Fruit fly (Drosophila melanogaster) whole organism, embryonic: ENCODE measurements around the gene CG7296.

Source experiments
- Adf1 ChIP-seq: fragments of 200-800 bp; sonication (Bioruptor generic); IDR thresholded peaks from 2 replicates; pipeline ENCODE4 v1.3.6; 2022; ENCODE audit warnings: missing biosample characterization, missing genetic modification characterization
- CG10274 ChIP-seq: fragments of 200-800 bp; sonication (Bioruptor generic); optimal IDR thresholded peaks from 3 replicates; lab custom pipeline; 2017; ENCODE audit warnings: missing biosample characterization, mild to moderate bottlenecking, missing genetic modification characterization
- CG11085 ChIP-seq: fragments of 200-800 bp; sonication (Bioruptor generic); IDR thresholded peaks from 2 replicates; pipeline ENCODE4 v1.3.6; 2022; ENCODE audit warnings: missing biosample characterization, missing genetic modification characterization
- CG11560 ChIP-seq: fragments of 200-800 bp; sonication (Bioruptor generic); IDR thresholded peaks from 3 replicates; pipeline ENCODE4 v1.3.6; 2022; ENCODE audit warnings: missing biosample characterization, missing genetic modification characterization
- CG13775 ChIP-seq: fragments of 200-800 bp; sonication (Bioruptor generic); optimal IDR thresholded peaks from 3 replicates; lab custom pipeline; 2017; ENCODE audit warnings: missing biosample characterization, mild to moderate bottlenecking, missing genetic modification characterization
- CG13894 ChIP-seq: fragments of 200-800 bp; sonication (Bioruptor generic); optimal IDR thresholded peaks from 3 replicates; lab custom pipeline; 2018; ENCODE audit warnings: missing biosample characterization, mild to moderate bottlenecking, missing genetic modification characterization, moderate library complexity
- CG2202 ChIP-seq: fragments of 200-800 bp; sonication (Bioruptor generic); optimal IDR thresholded peaks from 2 replicates; lab custom pipeline; 2018; ENCODE audit warnings: missing biosample characterization, mild to moderate bottlenecking, missing genetic modification characterization
- CG3065 ChIP-seq: fragments of 200-800 bp; sonication (Bioruptor generic); optimal IDR thresholded peaks from 2 replicates; lab custom pipeline; 2016; ENCODE audit warnings: missing biosample characterization, missing genetic modification characterization
- CG34224 ChIP-seq: fragments of 200-800 bp; sonication (Bioruptor generic); IDR thresholded peaks from 3 replicates; pipeline ENCODE4 v1.3.6; 2022; ENCODE audit warnings: missing biosample characterization, missing genetic modification characterization; ENCODE audit not compliant: partially characterized antibody
- CG34422 ChIP-seq: fragments of 200-800 bp; sonication (Bioruptor generic); IDR thresholded peaks from 3 replicates; pipeline ENCODE4 v1.3.6; 2022; ENCODE audit warnings: missing biosample characterization, missing genetic modification characterization
- CG4282 ChIP-seq: fragments of 200-800 bp; sonication (Bioruptor generic); optimal IDR thresholded peaks from 2 replicates; lab custom pipeline; 2016; ENCODE audit warnings: missing biosample characterization, missing genetic modification characterization
- CG4404 ChIP-seq: fragments of 200-800 bp; sonication (Bioruptor generic); IDR thresholded peaks from 2 replicates; pipeline ENCODE4 v1.3.6; 2022; ENCODE audit warnings: missing biosample characterization, missing genetic modification characterization
- CG5953 ChIP-seq: fragments of 200-800 bp; sonication (Bioruptor generic); IDR thresholded peaks from 2 replicates; pipeline ENCODE4 v1.3.6; 2022; ENCODE audit warnings: missing biosample characterization, missing genetic modification characterization
- CG6791 ChIP-seq: fragments of 200-800 bp; sonication (Bioruptor generic); IDR thresholded peaks from 3 replicates; pipeline ENCODE4 v1.3.6; 2022; ENCODE audit warnings: missing biosample characterization, missing genetic modification characterization; ENCODE audit not compliant: partially characterized antibody
- CG7357 ChIP-seq: fragments of 200-800 bp; sonication (Bioruptor generic); IDR thresholded peaks from 3 replicates; pipeline ENCODE4 v1.3.6; 2022; ENCODE audit warnings: missing biosample characterization, missing genetic modification characterization
- CG7372 ChIP-seq: fragments of 200-800 bp; sonication (Bioruptor generic); IDR thresholded peaks from 2 replicates; pipeline ENCODE4 v1.3.6; 2022; ENCODE audit warnings: missing biosample characterization, missing genetic modification characterization
- CG8281 ChIP-seq: fragments of 200-800 bp; sonication (Bioruptor generic); optimal IDR thresholded peaks from 2 replicates; lab custom pipeline; 2018; ENCODE audit warnings: missing biosample characterization, mild to moderate bottlenecking, missing genetic modification characterization, moderate library complexity
- Chrac-16 ChIP-seq: fragments of 200-800 bp; sonication (Bioruptor generic); optimal IDR thresholded peaks from 3 replicates; lab custom pipeline; 2016; ENCODE audit warnings: missing biosample characterization, missing genetic modification characterization
- Dip2 ChIP-seq: fragments of 200-800 bp; sonication (Bioruptor generic); IDR thresholded peaks from 2 replicates; pipeline ENCODE4 v1.3.6; 2022; ENCODE audit warnings: missing biosample characterization, missing genetic modification characterization
- Dip3 ChIP-seq: fragments of 200-800 bp; sonication (Bioruptor generic); optimal IDR thresholded peaks from 3 replicates; lab custom pipeline; 2016; ENCODE audit warnings: missing biosample characterization, missing genetic modification characterization
- ERR ChIP-seq: fragments of 200-800 bp; sonication (Bioruptor generic); optimal IDR thresholded peaks from 2 replicates; lab custom pipeline; 2016; ENCODE audit warnings: missing biosample characterization, missing genetic modification characterization
- Eip74EF ChIP-seq, 2 experiments: fragments of 200-800 bp in 1 of 2; fragments of >200 bp in 1 of 2; sonication (Bioruptor generic) in 1 of 2; optimal IDR thresholded peaks; 2 replicates each; lab custom pipeline; 2017 to 2019; ENCODE audit warnings: missing biosample characterization in 2 of 2, missing genetic modification characterization in 2 of 2, mild to moderate bottlenecking in 1 of 2, moderate library complexity in 1 of 2
- GATAe ChIP-seq: fragments of 200-800 bp; sonication (Bioruptor generic); conservative IDR thresholded peaks from 2 replicates; pipeline ENCODE4 v1.3.6; 2022; ENCODE audit warnings: missing biosample characterization, missing genetic modification characterization
- Gsc ChIP-seq: fragments of 200-800 bp; sonication (Bioruptor generic); IDR thresholded peaks from 2 replicates; pipeline ENCODE4 v1.3.6; 2022; ENCODE audit warnings: missing biosample characterization, missing genetic modification characterization
- HLH4C ChIP-seq: fragments of 200-800 bp; sonication (Bioruptor generic); IDR thresholded peaks from 3 replicates; pipeline ENCODE4 v1.3.6; 2022; ENCODE audit warnings: missing biosample characterization, missing genetic modification characterization; ENCODE audit not compliant: partially characterized antibody
- Hey ChIP-seq: fragments of 200-800 bp; sonication (Bioruptor generic); optimal IDR thresholded peaks from 3 replicates; lab custom pipeline; 2018; ENCODE audit warnings: missing biosample characterization, mild to moderate bottlenecking, missing genetic modification characterization
- MESR4 ChIP-seq: fragments of 200-800 bp; sonication (Bioruptor generic); optimal IDR thresholded peaks from 2 replicates; lab custom pipeline; 2018; ENCODE audit warnings: missing biosample characterization, mild to moderate bottlenecking, missing genetic modification characterization, moderate library complexity
- ap ChIP-seq: fragments of 200-800 bp; sonication (Bioruptor generic); IDR thresholded peaks from 2 replicates; pipeline ENCODE4 v1.3.6; 2022; ENCODE audit warnings: missing biosample characterization, missing genetic modification characterization
- ato ChIP-seq: fragments of 200-800 bp; sonication (Bioruptor generic); IDR thresholded peaks from 2 replicates; pipeline ENCODE4 v1.3.6; 2022; ENCODE audit warnings: missing biosample characterization, missing genetic modification characterization; ENCODE audit not compliant: partially characterized antibody
- bsh ChIP-seq, 2 experiments: fragments of 200-800 bp; sonication (Bioruptor generic); optimal IDR thresholded peaks; 2 replicates each; lab custom pipeline; 2017 to 2018; ENCODE audit warnings: mild to moderate bottlenecking in 2 of 2, missing biosample characterization in 2 of 2, missing genetic modification characterization in 2 of 2, moderate library complexity in 1 of 2
- cato ChIP-seq: fragments of 200-800 bp; sonication (Bioruptor generic); optimal IDR thresholded peaks from 2 replicates; lab custom pipeline; 2016; ENCODE audit warnings: missing biosample characterization, missing genetic modification characterization, borderline replicate concordance
- chinmo ChIP-seq: fragments of 200-800 bp; sonication (Bioruptor generic); IDR thresholded peaks from 4 replicates; pipeline ENCODE4 v1.3.6; 2022; ENCODE audit warnings: missing biosample characterization, missing genetic modification characterization; ENCODE audit not compliant: partially characterized antibody
- dimm ChIP-seq: fragments of 200-800 bp; sonication (Bioruptor generic); IDR thresholded peaks from 2 replicates; pipeline ENCODE4 v1.3.6; 2022; ENCODE audit warnings: missing biosample characterization, missing genetic modification characterization
- dm ChIP-seq: fragments of 200-800 bp; sonication (Bioruptor generic); optimal IDR thresholded peaks from 3 replicates; lab custom pipeline; 2016; ENCODE audit warnings: missing biosample characterization, missing genetic modification characterization
- dpn ChIP-seq, 2 experiments: fragments of 200-800 bp; sonication (Bioruptor generic); optimal IDR thresholded peaks; 3 replicates each; lab custom pipeline; 2016; ENCODE audit warnings: missing biosample characterization in 2 of 2, missing genetic modification characterization in 2 of 2
- gem ChIP-seq: fragments of 200-800 bp; sonication (Bioruptor generic); optimal IDR thresholded peaks from 2 replicates; lab custom pipeline; 2019; ENCODE audit warnings: missing biosample characterization, mild to moderate bottlenecking, missing genetic modification characterization, moderate library complexity
- gsb ChIP-seq: fragments of 200-800 bp; sonication (Bioruptor generic); IDR thresholded peaks from 2 replicates; pipeline ENCODE4 v1.3.6; 2022; ENCODE audit warnings: missing biosample characterization, missing genetic modification characterization
- ken ChIP-seq: fragments of 200-800 bp; sonication (Bioruptor generic); IDR thresholded peaks from 3 replicates; pipeline ENCODE4 v1.3.6; 2022; ENCODE audit warnings: missing biosample characterization, missing genetic modification characterization
- mirr ChIP-seq: fragments of 200-800 bp; sonication (Bioruptor generic); optimal IDR thresholded peaks from 3 replicates; lab custom pipeline; 2018; ENCODE audit warnings: missing biosample characterization, mild to moderate bottlenecking, missing genetic modification characterization
- pb ChIP-seq: fragments of 200-800 bp; sonication (Bioruptor generic); optimal IDR thresholded peaks from 3 replicates; lab custom pipeline; 2016; ENCODE audit warnings: missing biosample characterization, missing genetic modification characterization
- peb ChIP-seq: fragments of 200-800 bp; sonication (Bioruptor generic); IDR thresholded peaks from 2 replicates; pipeline ENCODE4 v1.3.6; 2022; ENCODE audit warnings: missing biosample characterization, missing genetic modification characterization
- pzg ChIP-seq: fragments of 200-800 bp; sonication (Bioruptor generic); optimal IDR thresholded peaks from 3 replicates; lab custom pipeline; 2018; ENCODE audit warnings: missing biosample characterization, mild to moderate bottlenecking, missing genetic modification characterization, moderate library complexity
- ro ChIP-seq: fragments of 200-800 bp; sonication (Bioruptor generic); IDR thresholded peaks from 2 replicates; pipeline ENCODE4 v1.3.6; 2022; ENCODE audit warnings: missing biosample characterization, missing genetic modification characterization
- schlank ChIP-seq: fragments of 200-800 bp; sonication (Bioruptor generic); optimal IDR thresholded peaks from 2 replicates; lab custom pipeline; 2018; ENCODE audit warnings: missing biosample characterization, mild to moderate bottlenecking, missing genetic modification characterization
- slbo ChIP-seq: fragments of 200-800 bp; sonication (Bioruptor generic); IDR thresholded peaks from 2 replicates; pipeline ENCODE4 v1.3.6; 2022; ENCODE audit warnings: missing biosample characterization, missing genetic modification characterization
- slou ChIP-seq: fragments of 200-800 bp; sonication (Bioruptor generic); optimal IDR thresholded peaks from 3 replicates; lab custom pipeline; 2016; ENCODE audit warnings: missing biosample characterization, missing genetic modification characterization
- stwl ChIP-seq: fragments of 200-800 bp; sonication (Bioruptor generic); optimal IDR thresholded peaks from 3 replicates; lab custom pipeline; 2018; ENCODE audit warnings: missing biosample characterization, mild to moderate bottlenecking, missing genetic modification characterization, moderate library complexity
- tin ChIP-seq: fragments of 200-800 bp; sonication (Bioruptor generic); optimal IDR thresholded peaks from 3 replicates; lab custom pipeline; 2016; ENCODE audit warnings: missing biosample characterization, missing genetic modification characterization
- unpg ChIP-seq: fragments of 200-800 bp; sonication (Bioruptor generic); optimal IDR thresholded peaks from 3 replicates; lab custom pipeline; 2018; ENCODE audit warnings: missing biosample characterization, mild to moderate bottlenecking, missing genetic modification characterization, moderate library complexity
- wek ChIP-seq: fragments of 200-800 bp; sonication (Bioruptor generic); optimal IDR thresholded peaks from 3 replicates; lab custom pipeline; 2018; ENCODE audit warnings: missing biosample characterization, mild to moderate bottlenecking, missing genetic modification characterization, moderate library complexity
- yki ChIP-seq: fragments of >200 bp; optimal IDR thresholded peaks from 3 replicates; lab custom pipeline; 2018

The CG7296 gene

DNA sequence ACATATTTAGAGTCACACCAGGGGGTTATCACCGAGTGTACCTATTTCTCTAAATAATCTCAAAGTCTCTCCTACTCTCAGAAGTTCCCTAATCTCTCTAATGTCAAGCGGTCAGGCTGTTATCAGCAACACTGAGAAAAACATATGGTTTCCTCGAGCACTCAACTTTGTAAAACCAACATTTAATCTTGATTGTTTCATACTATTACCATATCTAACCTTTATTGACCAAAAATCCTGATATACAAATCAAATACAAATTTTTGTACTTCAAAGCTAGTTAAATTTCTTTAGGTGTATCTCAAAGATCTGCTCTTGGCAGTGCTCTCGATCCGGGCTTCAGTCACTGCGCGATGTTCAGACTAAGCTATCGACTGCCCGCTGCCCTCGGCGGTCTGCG, 16.4 kb upstream of the CG7296 start, which contains the start of gene CG6415 (continued):
- peak; percentile 72 for TF ChIP-seq ERR (GFP tag; lab: Kevin White, UChicago)
- TF ChIP-seq CG6791 (GFP tag; lab: Robert Waterston, UW) = no peak
- TF ChIP-seq CG7357 = peak; percentile 72
- TF ChIP-seq Eip74EF (GFP tag; optimal IDR thresholded peaks at IDR 0.05; lab: Kevin White, UChicago) = no peak
- TF ChIP-seq CG13894 (tag; lab: Kevin White, UChicago) = peak; percentile 43
- TF ChIP-seq HLH4C (GFP tag; lab: Robert Waterston, UW) = no peak
- peak; percentile 25 for TF ChIP-seq schlank (tag; lab: Kevin White, UChicago)
- TF ChIP-seq yki = no peak
- peak; percentile 46 for TF ChIP-seq CG13775 (GFP tag; lab: Kevin White, UChicago)
- TF ChIP-seq ro (GFP tag; lab: Robert Waterston, UW) = peak; percentile 25; the same call in 1 of the 2 replicates
- peak; percentile 36 for TF ChIP-seq CG2202 (tag; lab: Kevin White, UChicago)
- peak; percentile 68 for TF ChIP-seq ken (GFP tag; lab: Robert Waterston, UW)
- peak; percentile 87 for TF ChIP-seq gem (tag; lab: Kevin White, UChicago)
- TF ChIP-seq CG4404 (GFP tag; lab: Robert Waterston, UW) = peak; percentile 66
- TF ChIP-seq chinmo (GFP tag; lab: Robert Waterston, UW) = no peak
- TF ChIP-seq CG11085 = peak; percentile 72
- no peak for TF ChIP-seq dimm
- TF ChIP-seq Chrac-16 (GFP tag; lab: Kevin White, UChicago) = peak; percentile 73
- TF ChIP-seq pzg (GFP tag; lab: Kevin White, UChicago) = no peak
- TF ChIP-seq slou (GFP tag; lab: Kevin White, UChicago) = peak; percentile 25
- no peak for TF ChIP-seq CG34224 (GFP tag; lab: Robert Waterston, UW)
- TF ChIP-seq Hey (tag; lab: Kevin White, UChicago) = no peak
- TF ChIP-seq MESR4 (GFP tag; lab: Kevin White, UChicago) = no peak
- no peak for TF ChIP-seq Adf1 (GFP tag; lab: Robert Waterston, UW)
- peak; percentile 12 for TF ChIP-seq mirr (GFP tag; lab: Kevin White, UChicago)
- TF ChIP-seq CG10274 (GFP tag; lab: Kevin White, UChicago) = peak; percentile 44
- TF ChIP-seq stwl (tag; lab: Kevin White, UChicago) = no peak
- TF ChIP-seq CG4282 (GFP tag; lab: Kevin White, UChicago) = no peak
- TF ChIP-seq ap (GFP tag; lab: Robert Waterston, UW) = 0 out of 2 replicates have a peak, but pooled peaks have one; percentile 45
- 0 out of 2 replicates have a peak, but pooled peaks have one; percentile 39 for TF ChIP-seq Gsc (GFP tag; lab: Robert Waterston, UW)
- peak; percentile 44; the same call in 1 of the 2 replicates for TF ChIP-seq GATAe
- TF ChIP-seq Dip3 = peak; percentile 63
- peak; percentile 70 for TF ChIP-seq tin (GFP tag; lab: Kevin White, UChicago)
- peak; percentile 58 for TF ChIP-seq CG8281 (tag; lab: Kevin White, UChicago)
- TF ChIP-seq CG34422 = peak; percentile 61; the same call in 1 of the 3 replicates
- TF ChIP-seq CG7372 (GFP tag; lab: Robert Waterston, UW) = peak; percentile 62
- peak in 1 of 2 experiments; percentile 83 for TF ChIP-seq bsh (GFP tag; optimal IDR thresholded peaks at IDR 0.05; lab: Kevin White, UChicago)
- TF ChIP-seq wek (GFP tag; lab: Kevin White, UChicago) = peak; percentile 9
- TF ChIP-seq unpg (GFP tag; lab: Kevin White, UChicago) = peak; percentile 81
- peak; percentile 86 for TF ChIP-seq slbo (GFP tag; lab: Robert Waterston, UW)
- TF ChIP-seq gsb (GFP tag; lab: Robert Waterston, UW) = peak; percentile 42; the same call in 1 of the 2 replicates
- 0 out of 3 replicates have a peak, but pooled peaks have one; percentile 40 for TF ChIP-seq CG11560 (tag; lab: Robert Waterston, UW)
- peak; percentile 4 for TF ChIP-seq cato
- TF ChIP-seq peb (GFP tag; lab: Robert Waterston, UW) = 0 out of 2 replicates have a peak, but pooled peaks have one; percentile 21
- peak; percentile 39 for TF ChIP-seq dm (GFP tag; lab: Kevin White, UChicago)
- peak; percentile 6 for TF ChIP-seq pb (GFP tag; lab: Kevin White, UChicago)
- TF ChIP-seq Dip2 (GFP tag; lab: Robert Waterston, UW) = no peak
- peak; percentile 75 to 77 for TF ChIP-seq dpn (GFP tag; optimal IDR thresholded peaks at IDR 0.05; lab: Kevin White, UChicago)
- no peak for TF ChIP-seq CG5953 (GFP tag; lab: Robert Waterston, UW)
- TF ChIP-seq CG3065 (GFP tag; lab: Kevin White, UChicago) = no peak
- TF ChIP-seq ato (GFP tag; lab: Robert Waterston, UW) = no peak
